Worm (Caenorhabditis elegans): ENCODE results near the gene F10E7.11.

DNA sequence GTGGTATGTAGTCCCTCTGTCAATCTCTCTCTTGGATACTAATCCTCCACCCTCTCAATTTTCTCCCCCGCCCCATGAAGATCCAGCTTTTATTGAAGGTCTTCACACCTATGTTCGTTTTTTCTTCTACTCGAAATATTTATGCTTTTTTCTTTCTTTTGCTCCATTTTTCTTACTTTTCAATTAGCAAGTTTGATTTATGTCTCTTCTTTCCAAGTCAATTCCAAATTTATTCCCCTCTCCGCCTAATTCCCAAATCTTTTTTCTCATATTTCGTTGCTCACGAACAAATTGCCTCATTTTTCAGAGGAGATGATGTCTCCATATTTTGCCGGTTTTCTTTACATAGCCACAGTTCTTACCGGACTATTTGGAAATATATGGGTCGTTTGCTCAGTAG lies 21.6 kb upstream of the F10E7.11 start, which contains the start of gene npr-31:
- no peak for TF ChIP-seq cog-1 (tag; optimal IDR thresholded peaks at IDR 0.05)
- no peak for TF ChIP-seq ztf-23 (GFP tag; IDR thresholded peaks at IDR 0.05)
- TF ChIP-seq T22C8.4 (GFP tag; IDR thresholded peaks at IDR 0.05): no peak
- no peak for TF ChIP-seq med-1 (GFP tag; optimal IDR thresholded peaks at IDR 0.05; ENCODE audit: insufficient read depth)
- TF ChIP-seq klf-2 (GFP tag; conservative IDR thresholded peaks at IDR 0.05): no peak
- TF ChIP-seq ztf-29 (GFP tag; IDR thresholded peaks at IDR 0.05): no peak
- TF ChIP-seq tab-1 (GFP tag; IDR thresholded peaks at IDR 0.05): no peak
- no peak for TF ChIP-seq ref-1 (GFP tag; conservative IDR thresholded peaks at IDR 0.05)

Data from whole organism, midembryonic.